Worm (Caenorhabditis elegans): Measurements from ENCODE around the gene ZK1320.2.

DNA sequence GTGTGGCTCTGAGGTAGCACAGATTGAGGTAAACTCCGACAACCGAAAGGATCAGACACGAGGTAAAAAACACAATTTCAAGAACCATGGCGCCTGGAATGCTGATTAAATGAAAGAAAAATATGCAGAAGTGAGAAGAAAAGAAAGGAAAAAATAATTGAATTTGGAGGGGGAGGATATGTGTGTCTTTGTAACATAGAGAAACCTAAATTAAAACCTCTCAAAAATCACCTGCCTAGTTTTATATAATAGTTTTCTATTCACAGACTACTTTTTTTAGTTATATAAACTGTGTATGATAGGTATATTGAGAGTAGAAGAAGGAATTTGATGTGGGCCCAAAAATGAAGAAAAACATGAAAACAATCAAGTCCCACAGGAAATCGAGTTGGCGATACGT lies 6.8 kb upstream of the ZK1320.2 start, which contains the start of gene ZK1320.5:
- TF ChIP-seq pha-4 (tag; optimal IDR thresholded peaks at IDR 0.05) (no peak), pqm-1 (tag; optimal IDR thresholded peaks at IDR 0.05) (no peak), pros-1 (tag; optimal IDR thresholded peaks at IDR 0.05) (no peak), fax-1 (tag; optimal IDR thresholded peaks at IDR 0.05) (no peak), unc-42 (tag; optimal IDR thresholded peaks at IDR 0.05) (no peak), C08G9.2 (tag; optimal IDR thresholded peaks at IDR 0.05) (no peak), fkh-6 (tag; optimal IDR thresholded peaks at IDR 0.05) (no peak), unc-86 (tag; optimal IDR thresholded peaks at IDR 0.05) (no peak), pag-3 (tag; optimal IDR thresholded peaks at IDR 0.05; ENCODE audit: borderline replicate concordance) (no peak), ama-1 (optimal IDR thresholded peaks at IDR 0.05) (no peak), elt-2 (tag; optimal IDR thresholded peaks at IDR 0.05) (no peak), nfya-1 (tag; optimal IDR thresholded peaks at IDR 0.05) (no peak), hlh-6 (tag; optimal IDR thresholded peaks at IDR 0.05) (no peak), nhr-11 (tag; optimal IDR thresholded peaks at IDR 0.05) (no peak)
